Fruit fly (Drosophila melanogaster) S2 (cell line): ENCODE results near the gene CG45061.

ENCODE experiments used
- CG8478 ChIP-seq: fragments of >200 bp; optimal IDR thresholded peaks from 2 replicates; lab custom pipeline; 2018
- CTCF ChIP-seq, 2 experiments: fragments of >200 bp; optimal IDR thresholded peaks; 2 replicates each; lab custom pipeline; 2018

DNA sequence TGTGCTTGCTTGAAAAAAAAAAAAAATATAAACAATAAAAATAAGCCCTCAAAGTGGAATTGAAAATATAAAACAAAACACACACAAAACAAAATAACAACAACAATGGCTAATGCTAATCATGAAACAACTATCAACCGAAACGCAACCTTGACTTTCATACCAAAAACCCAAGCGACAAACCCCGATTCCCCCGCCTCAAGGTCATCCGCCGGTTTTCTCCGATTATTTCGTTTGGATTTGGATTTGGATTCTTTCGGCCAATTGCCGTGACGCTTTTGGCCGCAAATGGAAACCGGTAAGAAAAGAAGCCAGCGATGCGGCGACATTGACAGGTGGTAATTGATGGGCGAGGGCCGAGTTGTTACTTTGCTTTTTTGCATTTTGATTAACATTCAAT lies 26.1 kb upstream of the CG45061 start:
- TF ChIP-seq CTCF (optimal IDR thresholded peaks at IDR 0.05; lab: Kevin White, UChicago) (no peak), CG8478 (lab: Kevin White, UChicago) (no peak)
